Fruit fly (Drosophila melanogaster) whole organism, embryonic: ENCODE data around the gene pbl.
A peak's percentile ranks its signal among the peaks of the same experiment; 100 is the strongest.

Experiments
- Adf1 ChIP-seq: fragments of 200-800 bp; sonication (Bioruptor generic); IDR thresholded peaks from 2 replicates; pipeline ENCODE4 v1.3.6; 2022; ENCODE audit warnings: missing biosample characterization, missing genetic modification characterization
- Atf6 ChIP-seq: fragments of 200-800 bp; sonication (Bioruptor generic); IDR thresholded peaks from 2 replicates; pipeline ENCODE4 v1.3.6; 2022; ENCODE audit warnings: missing biosample characterization, missing genetic modification characterization
- B-H1 ChIP-seq: fragments of 200-800 bp; sonication (Bioruptor generic); IDR thresholded peaks from 3 replicates; pipeline ENCODE4 v1.3.6; 2022; ENCODE audit warnings: missing biosample characterization, missing genetic modification characterization
- CG1024 ChIP-seq: fragments of 200-800 bp; sonication (Bioruptor generic); IDR thresholded peaks from 2 replicates; pipeline ENCODE4 v1.3.6; 2022; ENCODE audit warnings: missing biosample characterization, missing genetic modification characterization
- CG10321 ChIP-seq: fragments of 200-800 bp; sonication (Bioruptor generic); IDR thresholded peaks from 2 replicates; pipeline ENCODE4 v1.3.6; 2022; ENCODE audit warnings: missing biosample characterization, missing genetic modification characterization
- CG10462 ChIP-seq: fragments of 200-800 bp; sonication (Bioruptor generic); optimal IDR thresholded peaks from 2 replicates; lab custom pipeline; 2016; ENCODE audit warnings: missing biosample characterization, missing genetic modification characterization
- CG11247 ChIP-seq: fragments of 200-800 bp; sonication (Bioruptor generic); IDR thresholded peaks from 2 replicates; pipeline ENCODE4 v1.3.6; 2022; ENCODE audit warnings: missing biosample characterization, missing genetic modification characterization
- CG13296 ChIP-seq: fragments of 200-800 bp; sonication (Bioruptor generic); optimal IDR thresholded peaks from 3 replicates; lab custom pipeline; 2018; ENCODE audit warnings: missing biosample characterization, mild to moderate bottlenecking, missing genetic modification characterization
- CG14441 ChIP-seq: fragments of 200-800 bp; sonication (Bioruptor generic); IDR thresholded peaks from 2 replicates; pipeline ENCODE4 v1.3.6; 2022; ENCODE audit warnings: missing biosample characterization, missing genetic modification characterization
- CG16815 ChIP-seq: fragments of 200-800 bp; sonication (Bioruptor generic); optimal IDR thresholded peaks from 3 replicates; lab custom pipeline; 2017; ENCODE audit warnings: missing biosample characterization, mild to moderate bottlenecking, missing genetic modification characterization
- CG2199 ChIP-seq: fragments of 200-800 bp; sonication (Bioruptor generic); IDR thresholded peaks from 3 replicates; pipeline ENCODE4 v1.3.6; 2022; ENCODE audit warnings: missing biosample characterization, missing genetic modification characterization
- CG33213 ChIP-seq: fragments of 200-800 bp; sonication (Bioruptor generic); optimal IDR thresholded peaks from 3 replicates; lab custom pipeline; 2016; ENCODE audit warnings: missing biosample characterization, missing genetic modification characterization
- CG4617 ChIP-seq: fragments of 200-800 bp; sonication (Bioruptor generic); optimal IDR thresholded peaks from 3 replicates; lab custom pipeline; 2016; ENCODE audit warnings: missing biosample characterization, missing genetic modification characterization, borderline replicate concordance
- CG4730 ChIP-seq: fragments of 200-800 bp; sonication (Bioruptor generic); IDR thresholded peaks from 2 replicates; pipeline ENCODE4 v1.3.6; 2022; ENCODE audit warnings: missing biosample characterization, missing genetic modification characterization
- CG4854 ChIP-seq: fragments of 200-800 bp; sonication (Bioruptor generic); optimal IDR thresholded peaks from 2 replicates; lab custom pipeline; 2016; ENCODE audit warnings: missing biosample characterization, missing genetic modification characterization, inconsistent platforms
- CG6791 ChIP-seq: fragments of 200-800 bp; sonication (Bioruptor generic); IDR thresholded peaks from 3 replicates; pipeline ENCODE4 v1.3.6; 2022; ENCODE audit warnings: missing biosample characterization, missing genetic modification characterization; ENCODE audit not compliant: partially characterized antibody
- CG7963 ChIP-seq: fragments of 200-800 bp; sonication (Bioruptor generic); IDR thresholded peaks from 3 replicates; pipeline ENCODE4 v1.3.6; 2022; ENCODE audit warnings: missing biosample characterization, missing genetic modification characterization; ENCODE audit not compliant: partially characterized antibody
- CG7987 ChIP-seq: fragments of 200-800 bp; sonication (Bioruptor generic); optimal IDR thresholded peaks from 2 replicates; lab custom pipeline; 2018; ENCODE audit warnings: missing biosample characterization, mild to moderate bottlenecking, missing genetic modification characterization, moderate library complexity
- CG9215 ChIP-seq: fragments of 200-800 bp; sonication (Bioruptor generic); IDR thresholded peaks from 2 replicates; pipeline ENCODE4 v1.3.6; 2022; ENCODE audit warnings: missing biosample characterization, missing genetic modification characterization
- Dip3 ChIP-seq: fragments of 200-800 bp; sonication (Bioruptor generic); optimal IDR thresholded peaks from 3 replicates; lab custom pipeline; 2016; ENCODE audit warnings: missing biosample characterization, missing genetic modification characterization
- Drgx ChIP-seq: fragments of 200-800 bp; sonication (Bioruptor generic); IDR thresholded peaks from 2 replicates; pipeline ENCODE4 v1.3.6; 2022; ENCODE audit warnings: missing biosample characterization, missing genetic modification characterization
- Elba2 ChIP-seq: fragments of 200-800 bp; sonication (Bioruptor generic); optimal IDR thresholded peaks from 3 replicates; lab custom pipeline; 2016; ENCODE audit warnings: missing biosample characterization, missing genetic modification characterization
- Gug ChIP-seq: fragments of 200-800 bp; sonication (Bioruptor generic); IDR thresholded peaks from 4 replicates; pipeline ENCODE4 v1.3.6; 2022; ENCODE audit warnings: missing biosample characterization, missing genetic modification characterization
- HLHmδ ChIP-seq: fragments of 200-800 bp; sonication (Bioruptor generic); optimal IDR thresholded peaks from 2 replicates; lab custom pipeline; 2018; ENCODE audit warnings: missing biosample characterization, mild to moderate bottlenecking, missing genetic modification characterization, moderate library complexity
- Nf-YA ChIP-seq: fragments of 200-800 bp; sonication (Bioruptor generic); IDR thresholded peaks from 2 replicates; pipeline ENCODE4 v1.3.6; 2022; ENCODE audit warnings: missing biosample characterization, missing genetic modification characterization
- Opbp ChIP-seq: fragments of 200-800 bp; sonication (Bioruptor generic); IDR thresholded peaks from 3 replicates; pipeline ENCODE4 v1.3.6; 2022; ENCODE audit warnings: missing biosample characterization, missing genetic modification characterization; ENCODE audit not compliant: partially characterized antibody
- Sry-δ ChIP-seq: fragments of 200-800 bp; sonication (Bioruptor generic); optimal IDR thresholded peaks from 2 replicates; lab custom pipeline; 2016; ENCODE audit warnings: missing biosample characterization, missing genetic modification characterization
- Stat92E ChIP-seq, 3 experiments: fragments of >200 bp in 2 of 3; fragments of 200-800 bp in 1 of 3; sonication (Bioruptor generic) in 1 of 3; optimal IDR thresholded peaks; 2 replicates each; lab custom pipeline; 2017 to 2019; ENCODE audit warnings: missing biosample characterization in 3 of 3, missing genetic modification characterization in 3 of 3, mild to moderate bottlenecking in 1 of 3, moderate library complexity in 1 of 3
- Usf ChIP-seq: fragments of 200-800 bp; sonication (Bioruptor generic); optimal IDR thresholded peaks from 2 replicates; lab custom pipeline; 2017; ENCODE audit warnings: missing genotype, missing biosample characterization, missing genetic modification characterization
- Xbp1 ChIP-seq: fragments of 200-800 bp; sonication (Bioruptor generic); optimal IDR thresholded peaks from 3 replicates; lab custom pipeline; 2016; ENCODE audit warnings: missing biosample characterization, mild to moderate bottlenecking, missing genetic modification characterization
- ab ChIP-seq: fragments of 200-800 bp; sonication (Bioruptor generic); optimal IDR thresholded peaks from 2 replicates; lab custom pipeline; 2016; ENCODE audit warnings: missing biosample characterization, missing genetic modification characterization
- amos ChIP-seq: fragments of 200-800 bp; sonication (Bioruptor generic); IDR thresholded peaks from 2 replicates; pipeline ENCODE4 v1.3.6; 2022; ENCODE audit warnings: missing biosample characterization, missing genetic modification characterization; ENCODE audit not compliant: partially characterized antibody
- bcd ChIP-seq: fragments of 200-800 bp; sonication (Bioruptor generic); optimal IDR thresholded peaks from 2 replicates; lab custom pipeline; 2017; ENCODE audit warnings: missing biosample characterization, mild to moderate bottlenecking, missing genetic modification characterization
- bigmax ChIP-seq: fragments of 200-800 bp; sonication (Bioruptor generic); optimal IDR thresholded peaks from 2 replicates; lab custom pipeline; 2018; ENCODE audit warnings: missing biosample characterization, mild to moderate bottlenecking, missing genetic modification characterization
- cwo ChIP-seq: fragments of 200-800 bp; sonication (Bioruptor generic); optimal IDR thresholded peaks from 3 replicates; lab custom pipeline; 2017; ENCODE audit warnings: missing biosample characterization, missing genetic modification characterization, mild to moderate bottlenecking, moderate library complexity, missing genetic modification reagents
- danr ChIP-seq: fragments of 200-800 bp; sonication (Bioruptor generic); IDR thresholded peaks from 2 replicates; pipeline ENCODE4 v1.3.6; 2022; ENCODE audit warnings: missing biosample characterization, missing genetic modification characterization
- eyg ChIP-seq: fragments of 200-800 bp; sonication (Bioruptor generic); optimal IDR thresholded peaks from 3 replicates; lab custom pipeline; 2016; ENCODE audit warnings: missing biosample characterization, missing genetic modification characterization
- fru ChIP-seq: fragments of >200 bp; optimal IDR thresholded peaks from 2 replicates; lab custom pipeline; 2017
- ftz-f1 ChIP-seq: fragments of 200-800 bp; sonication (Bioruptor generic); optimal IDR thresholded peaks from 2 replicates; lab custom pipeline; 2016; ENCODE audit warnings: missing biosample characterization, missing genetic modification characterization
- her ChIP-seq: fragments of 200-800 bp; sonication (Bioruptor generic); optimal IDR thresholded peaks from 2 replicates; lab custom pipeline; 2016; ENCODE audit warnings: missing biosample characterization, missing genetic modification characterization
- hth ChIP-seq: fragments of >200 bp; optimal IDR thresholded peaks from 2 replicates; lab custom pipeline; 2017; ENCODE audit warnings: inconsistent platforms
- jigr1 ChIP-seq: fragments of 200-800 bp; sonication (Bioruptor generic); IDR thresholded peaks from 3 replicates; pipeline ENCODE4 v1.3.6; 2022; ENCODE audit warnings: missing biosample characterization, missing genetic modification characterization
- nom ChIP-seq: fragments of 200-800 bp; sonication (Bioruptor generic); optimal IDR thresholded peaks from 2 replicates; lab custom pipeline; 2017; ENCODE audit warnings: missing biosample characterization, missing genetic modification characterization, mild to moderate bottlenecking, moderate library complexity, missing genetic modification reagents
- pb ChIP-seq: fragments of 200-800 bp; sonication (Bioruptor generic); optimal IDR thresholded peaks from 3 replicates; lab custom pipeline; 2016; ENCODE audit warnings: missing biosample characterization, missing genetic modification characterization
- pros ChIP-seq: fragments of 200-800 bp; sonication (Bioruptor generic); optimal IDR thresholded peaks from 3 replicates; lab custom pipeline; 2019; ENCODE audit warnings: missing biosample characterization, mild to moderate bottlenecking, missing genetic modification characterization, moderate library complexity
- schlank ChIP-seq: fragments of 200-800 bp; sonication (Bioruptor generic); optimal IDR thresholded peaks from 2 replicates; lab custom pipeline; 2018; ENCODE audit warnings: missing biosample characterization, mild to moderate bottlenecking, missing genetic modification characterization
- scrt ChIP-seq: fragments of 200-800 bp; sonication (Bioruptor generic); optimal IDR thresholded peaks from 2 replicates; lab custom pipeline; 2018; ENCODE audit warnings: missing biosample characterization, mild to moderate bottlenecking, missing genetic modification characterization, moderate library complexity
- vfl ChIP-seq: fragments of 200-800 bp; sonication (Bioruptor generic); optimal IDR thresholded peaks from 2 replicates; lab custom pipeline; 2016; ENCODE audit warnings: missing biosample characterization, missing genetic modification characterization
- wor ChIP-seq: fragments of 200-800 bp; sonication (Bioruptor generic); IDR thresholded peaks from 2 replicates; pipeline ENCODE4 v1.3.6; 2022; ENCODE audit warnings: missing biosample characterization, missing genetic modification characterization
- zf30C ChIP-seq: fragments of 200-800 bp; sonication (Bioruptor generic); optimal IDR thresholded peaks from 3 replicates; lab custom pipeline; 2018; ENCODE audit warnings: missing biosample characterization, mild to moderate bottlenecking, missing genetic modification characterization

The pbl gene

DNA sequence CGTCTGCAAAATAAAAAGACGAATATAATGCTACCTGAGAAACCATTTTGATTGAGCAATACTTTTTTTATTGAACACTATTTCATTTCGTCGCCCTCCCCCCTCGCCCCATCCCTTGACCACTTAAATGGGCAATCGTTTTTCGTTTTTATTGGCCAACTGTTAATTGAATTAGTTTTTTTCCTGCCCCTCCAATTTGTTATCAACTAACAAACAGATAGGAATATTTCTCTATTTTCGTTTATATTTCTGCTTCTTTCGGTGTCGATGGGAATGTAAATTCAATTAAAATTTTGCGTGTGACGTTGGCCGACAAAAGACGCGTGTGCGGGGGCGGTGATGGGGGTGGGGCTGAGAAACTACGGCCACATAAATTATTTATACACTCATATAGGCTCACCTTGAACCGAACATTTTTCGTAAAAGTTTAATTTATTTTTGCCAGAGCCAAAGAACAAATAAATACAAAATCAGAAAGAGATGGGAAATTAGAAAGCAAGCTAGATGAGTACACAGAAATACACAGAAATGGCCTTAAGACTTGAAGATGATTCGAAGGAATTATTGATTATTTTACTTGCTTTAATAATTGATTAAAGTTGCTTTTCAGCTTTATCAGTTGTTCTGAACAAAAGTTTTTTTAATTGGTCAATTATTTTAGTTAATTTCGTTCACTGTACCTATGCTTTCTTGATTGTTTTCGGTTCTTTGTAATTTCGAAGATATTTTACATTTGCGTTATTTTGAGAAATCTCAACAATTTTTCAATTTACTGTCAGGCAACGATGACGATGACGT lies 50.9 kb downstream of the pbl start (continued):
- peak; percentile 62 for TF ChIP-seq cwo (GFP tag; lab: Kevin White, UChicago)
- no peak for TF ChIP-seq zf30C
- TF ChIP-seq pb (GFP tag; lab: Kevin White, UChicago): no peak
- TF ChIP-seq nom (GFP tag; lab: Kevin White, UChicago): no peak
- no peak for TF ChIP-seq wor
- TF ChIP-seq pros (GFP tag; lab: Kevin White, UChicago): no peak
- no peak for TF ChIP-seq CG1024 (GFP tag; lab: Robert Waterston, UW)
- TF ChIP-seq Usf (GFP tag; lab: Kevin White, UChicago): no peak
- TF ChIP-seq CG4854 (GFP tag; lab: Kevin White, UChicago): no peak
- TF ChIP-seq schlank (tag; lab: Kevin White, UChicago): no peak
- TF ChIP-seq Dip3: peak; percentile 38
- TF ChIP-seq Elba2 (GFP tag; lab: Kevin White, UChicago): no peak
- TF ChIP-seq Xbp1 (GFP tag; lab: Kevin White, UChicago): peak; percentile 54
- no peak for TF ChIP-seq hth (lab: Kevin White, UChicago)
- no peak for TF ChIP-seq amos
- no peak; the same call in 1 of the 2 replicates for TF ChIP-seq Drgx (GFP tag; lab: Robert Waterston, UW)
- no peak for TF ChIP-seq jigr1 (GFP tag; lab: Robert Waterston, UW)
- TF ChIP-seq eyg (GFP tag; lab: Kevin White, UChicago): no peak
- no peak for TF ChIP-seq CG6791
- 0 out of 2 replicates have a peak, but pooled peaks have one; percentile 5 for TF ChIP-seq CG14441 (GFP tag; lab: Robert Waterston, UW)
- peak; percentile 9 for TF ChIP-seq CG16815
- TF ChIP-seq CG10462 (GFP tag; lab: Kevin White, UChicago): peak; percentile 5
- peak; percentile 35; the same call in 1 of the 3 replicates for TF ChIP-seq B-H1
- TF ChIP-seq Opbp (GFP tag; lab: Robert Waterston, UW): no peak
- TF ChIP-seq vfl (GFP tag; lab: Kevin White, UChicago): no peak
- peak; percentile 53; the same call in 1 of the 2 replicates for TF ChIP-seq Adf1 (GFP tag; lab: Robert Waterston, UW)
- TF ChIP-seq Gug (GFP tag; lab: Robert Waterston, UW): 0 out of 4 replicates have a peak, but pooled peaks have one; percentile 29
- peak; percentile 83 for TF ChIP-seq Atf6
- TF ChIP-seq HLHmδ (GFP tag; lab: Kevin White, UChicago): no peak
- 0 out of 2 replicates have a peak, but pooled peaks have one; percentile 13 for TF ChIP-seq Nf-YA (GFP tag; lab: Robert Waterston, UW)
- peak; percentile 76 for TF ChIP-seq ftz-f1
- TF ChIP-seq bigmax (GFP tag; lab: Kevin White, UChicago): no peak
- no peak for TF ChIP-seq fru (lab: Kevin White, UChicago)
- TF ChIP-seq CG33213 (GFP tag; lab: Kevin White, UChicago): no peak
- no peak for TF ChIP-seq scrt
- TF ChIP-seq CG7963 (GFP tag; lab: Robert Waterston, UW): no peak
- peak; percentile 38 for TF ChIP-seq bcd (GFP tag; lab: Kevin White, UChicago)
- TF ChIP-seq CG7987 (GFP tag; lab: Kevin White, UChicago): no peak
- TF ChIP-seq CG10321: peak; percentile 35; the same call in 1 of the 2 replicates
- no peak for TF ChIP-seq ab (GFP tag; lab: Kevin White, UChicago)
- TF ChIP-seq danr (GFP tag; lab: Robert Waterston, UW): peak; percentile 51
- TF ChIP-seq her (GFP tag; lab: Kevin White, UChicago): peak; percentile 13
- no peak for TF ChIP-seq CG2199 (GFP tag; lab: Robert Waterston, UW)
- TF ChIP-seq Sry-δ (GFP tag; lab: Kevin White, UChicago): no peak
- TF ChIP-seq CG11247: peak; percentile 46; the same call in 1 of the 2 replicates
- no peak for TF ChIP-seq CG13296 (GFP tag; lab: Kevin White, UChicago)
- TF ChIP-seq CG9215 (GFP tag; lab: Robert Waterston, UW): no peak
- no peak for TF ChIP-seq CG4617
- no peak for TF ChIP-seq Stat92E (GFP tag; optimal IDR thresholded peaks at IDR 0.05; lab: Kevin White, UChicago)
- peak; percentile 56 for TF ChIP-seq CG4730 (GFP tag; lab: Robert Waterston, UW)
